Fruit fly (Drosophila melanogaster): Measurements from ENCODE around the gene CG14292.

Gene CG14292

dm6 chr3R:18923802-18924635 is 18.6 kb upstream of the CG14292 start:
- TF ChIP-seq CG3163 (GFP tag; optimal IDR thresholded peaks at IDR 0.05) (peak; percentile 53), Bgb (GFP tag; IDR thresholded peaks at IDR 0.05; ENCODE audit: partially characterized antibody) (peak; percentile 19; the same call in 1 of the 2 replicates), CG7928 (GFP tag; optimal IDR thresholded peaks at IDR 0.05) (no peak), chinmo (GFP tag; IDR thresholded peaks at IDR 0.05; ENCODE audit: partially characterized antibody) (peak; percentile 22; the same call in 1 of the 4 replicates), amos (GFP tag; IDR thresholded peaks at IDR 0.05; ENCODE audit: partially characterized antibody) (peak; percentile 22; the same call in 1 of the 2 replicates), Kr (GFP tag; optimal IDR thresholded peaks at IDR 0.05) (no peak), Nf-YB (GFP tag; optimal IDR thresholded peaks at IDR 0.05) (peak; percentile 88), HmgD (GFP tag; optimal IDR thresholded peaks at IDR 0.05) (no peak), tna (GFP tag; IDR thresholded peaks at IDR 0.05; ENCODE audit: partially characterized antibody) (no peak), Jarid2 (GFP tag; optimal IDR thresholded peaks at IDR 0.05) (peak; percentile 72), crp (GFP tag; optimal IDR thresholded peaks at IDR 0.05) (peak in 1 of 2 experiments; percentile 54), CG6791 (GFP tag; IDR thresholded peaks at IDR 0.05; ENCODE audit: partially characterized antibody) (peak; percentile 39; the same call in 1 of the 3 replicates), NC2β (GFP tag; optimal IDR thresholded peaks at IDR 0.05) (no peak), wor (GFP tag; IDR thresholded peaks at IDR 0.05) (no peak), CG11504 (tag; optimal IDR thresholded peaks at IDR 0.05) (peak; percentile 26), CG4360 (GFP tag; IDR thresholded peaks at IDR 0.05) (peak; percentile 96), cg (GFP tag; optimal IDR thresholded peaks at IDR 0.05) (peak; percentile 79), gcm (GFP tag; optimal IDR thresholded peaks at IDR 0.05) (no peak), kay (GFP tag; optimal IDR thresholded peaks at IDR 0.05) (peak; percentile 68), CG34422 (GFP tag; IDR thresholded peaks at IDR 0.05) (peak; percentile 64; the same call in 1 of the 3 replicates), CG1832 (GFP tag; optimal IDR thresholded peaks at IDR 0.05) (peak; percentile 83), disco-r (GFP tag; optimal IDR thresholded peaks at IDR 0.05) (no peak), bigmax (GFP tag; optimal IDR thresholded peaks at IDR 0.05) (peak; percentile 14), sqz (GFP tag; optimal IDR thresholded peaks at IDR 0.05) (peak; percentile 67), CG32767 (GFP tag; IDR thresholded peaks at IDR 0.05) (0 out of 2 replicates have a peak, but pooled peaks have one; percentile 23), twi (tag; optimal IDR thresholded peaks at IDR 0.05) (peak; percentile 13), Blimp-1 (GFP tag; optimal IDR thresholded peaks at IDR 0.05) (no peak), bsh (GFP tag; optimal IDR thresholded peaks at IDR 0.05) (no peak), CG10321 (GFP tag; IDR thresholded peaks at IDR 0.05) (peak; percentile 94), phol (tag; optimal IDR thresholded peaks at IDR 0.05) (no peak), shn (GFP tag; optimal IDR thresholded peaks at IDR 0.05) (peak; percentile 10), CG15479 (GFP tag; optimal IDR thresholded peaks at IDR 0.05) (peak; percentile 24), ac (GFP tag; optimal IDR thresholded peaks at IDR 0.05) (peak; percentile 44), CG1024 (GFP tag; IDR thresholded peaks at IDR 0.05) (no peak), sens (GFP tag) (peak; percentile 92), Xrp1 (GFP tag; IDR thresholded peaks at IDR 0.05) (0 out of 2 replicates have a peak, but pooled peaks have one; percentile 5), crol (GFP tag; IDR thresholded peaks at IDR 0.05) (0 out of 2 replicates have a peak, but pooled peaks have one; percentile 11), aop (GFP tag; IDR thresholded peaks at IDR 0.05) (0 out of 2 replicates have a peak, but pooled peaks have one; percentile 6), da (GFP tag; optimal IDR thresholded peaks at IDR 0.05) (peak; percentile 50), z (GFP tag; IDR thresholded peaks at IDR 0.05) (peak; percentile 39; the same call in 1 of the 3 replicates), chm (GFP tag; IDR thresholded peaks at IDR 0.05) (no peak), p53 (GFP tag; optimal IDR thresholded peaks at IDR 0.05) (peak; percentile 100), kah (GFP tag; optimal IDR thresholded peaks at IDR 0.05) (peak; percentile 53), bbx (GFP tag; IDR thresholded peaks at IDR 0.05; ENCODE audit: partially characterized antibody) (peak; percentile 45; the same call in 1 of the 2 replicates), dysf (GFP tag; IDR thresholded peaks at IDR 0.05) (no peak), Hr78 (GFP tag; optimal IDR thresholded peaks at IDR 0.05) (no peak), MESR4 (GFP tag; optimal IDR thresholded peaks at IDR 0.05) (no peak)
